Fruit fly (Drosophila melanogaster) whole organism, embryonic: ENCODE results near the gene CG7970.

Experiments used
- Abd-B ChIP-seq: fragments of 200-800 bp; sonication (Bioruptor generic); optimal IDR thresholded peaks from 2 replicates; lab custom pipeline; 2018; ENCODE audit warnings: missing biosample characterization, mild to moderate bottlenecking, missing genetic modification characterization, moderate library complexity
- Atf3 ChIP-seq: fragments of 200-800 bp; sonication (Bioruptor generic); optimal IDR thresholded peaks from 3 replicates; lab custom pipeline; 2016; ENCODE audit warnings: missing biosample characterization, missing genetic modification characterization
- B-H2 ChIP-seq: fragments of 200-800 bp; sonication (Bioruptor generic); optimal IDR thresholded peaks from 2 replicates; lab custom pipeline; 2018; ENCODE audit warnings: missing biosample characterization, mild to moderate bottlenecking, missing genetic modification characterization
- Bgb ChIP-seq: fragments of 200-800 bp; sonication (Bioruptor generic); IDR thresholded peaks from 2 replicates; pipeline ENCODE4 v1.3.6; 2022; ENCODE audit warnings: missing biosample characterization, missing genetic modification characterization; ENCODE audit not compliant: partially characterized antibody
- CG10321 ChIP-seq: fragments of 200-800 bp; sonication (Bioruptor generic); IDR thresholded peaks from 2 replicates; pipeline ENCODE4 v1.3.6; 2022; ENCODE audit warnings: missing biosample characterization, missing genetic modification characterization
- CG10565 ChIP-seq: fragments of 200-800 bp; sonication (Bioruptor generic); optimal IDR thresholded peaks from 3 replicates; lab custom pipeline; 2016; ENCODE audit warnings: missing biosample characterization, mild to moderate bottlenecking, missing genetic modification characterization
- CG11560 ChIP-seq: fragments of 200-800 bp; sonication (Bioruptor generic); IDR thresholded peaks from 3 replicates; pipeline ENCODE4 v1.3.6; 2022; ENCODE audit warnings: missing biosample characterization, missing genetic modification characterization
- CG11695 ChIP-seq: fragments of 200-800 bp; sonication (Bioruptor generic); IDR thresholded peaks from 3 replicates; pipeline ENCODE4 v1.3.6; 2022; ENCODE audit warnings: missing biosample characterization, missing genetic modification characterization
- CG12744 ChIP-seq: fragments of 200-800 bp; sonication (Bioruptor generic); optimal IDR thresholded peaks from 2 replicates; lab custom pipeline; 2016; ENCODE audit warnings: missing biosample characterization, missing genetic modification characterization
- CG13424 ChIP-seq: fragments of 200-800 bp; sonication (Bioruptor generic); optimal IDR thresholded peaks from 2 replicates; lab custom pipeline; 2019; ENCODE audit warnings: missing biosample characterization, mild to moderate bottlenecking, missing genetic modification characterization, moderate library complexity
- CG15011 ChIP-seq: fragments of 200-800 bp; sonication (Bioruptor generic); optimal IDR thresholded peaks from 3 replicates; lab custom pipeline; 2018; ENCODE audit warnings: missing biosample characterization, mild to moderate bottlenecking, missing genetic modification characterization
- CG1647 ChIP-seq: fragments of 200-800 bp; sonication (Bioruptor generic); optimal IDR thresholded peaks from 3 replicates; lab custom pipeline; 2016; ENCODE audit warnings: missing biosample characterization, missing genetic modification characterization
- CG16813 ChIP-seq: fragments of 200-800 bp; sonication (Bioruptor generic); IDR thresholded peaks from 3 replicates; pipeline ENCODE4 v1.3.6; 2022; ENCODE audit warnings: missing biosample characterization, missing genetic modification characterization; ENCODE audit not compliant: partially characterized antibody
- CG2875 ChIP-seq: fragments of 200-800 bp; sonication (Bioruptor generic); optimal IDR thresholded peaks from 2 replicates; lab custom pipeline; 2017; ENCODE audit warnings: missing biosample characterization, mild to moderate bottlenecking, missing genetic modification characterization, missing genetic modification reagents
- CG31388 ChIP-seq: fragments of 200-800 bp; sonication (Bioruptor generic); optimal IDR thresholded peaks from 2 replicates; lab custom pipeline; 2016; ENCODE audit warnings: missing biosample characterization, missing genetic modification characterization
- CG32532 ChIP-seq: fragments of 200-800 bp; sonication (Bioruptor generic); IDR thresholded peaks from 2 replicates; pipeline ENCODE4 v1.3.6; 2022; ENCODE audit warnings: missing biosample characterization, missing genetic modification characterization
- CG3281 ChIP-seq: fragments of 200-800 bp; sonication (Bioruptor generic); optimal IDR thresholded peaks from 3 replicates; lab custom pipeline; 2017; ENCODE audit warnings: missing biosample characterization, mild to moderate bottlenecking, missing genetic modification characterization
- CG5953 ChIP-seq: fragments of 200-800 bp; sonication (Bioruptor generic); IDR thresholded peaks from 2 replicates; pipeline ENCODE4 v1.3.6; 2022; ENCODE audit warnings: missing biosample characterization, missing genetic modification characterization
- CG6791 ChIP-seq: fragments of 200-800 bp; sonication (Bioruptor generic); IDR thresholded peaks from 3 replicates; pipeline ENCODE4 v1.3.6; 2022; ENCODE audit warnings: missing biosample characterization, missing genetic modification characterization; ENCODE audit not compliant: partially characterized antibody
- CG8281 ChIP-seq: fragments of 200-800 bp; sonication (Bioruptor generic); optimal IDR thresholded peaks from 2 replicates; lab custom pipeline; 2018; ENCODE audit warnings: missing biosample characterization, mild to moderate bottlenecking, missing genetic modification characterization, moderate library complexity
- CG9876 ChIP-seq: fragments of 200-800 bp; sonication (Bioruptor generic); optimal IDR thresholded peaks from 2 replicates; lab custom pipeline; 2016; ENCODE audit warnings: missing biosample characterization, missing genetic modification characterization
- Dfd ChIP-seq, 2 experiments: fragments of >200 bp; optimal IDR thresholded peaks; 2 replicates each; lab custom pipeline; 2017; ENCODE audit warnings: missing biosample characterization in 2 of 2, missing genetic modification characterization in 2 of 2
- Fer2 ChIP-seq: fragments of 200-800 bp; sonication (Bioruptor generic); optimal IDR thresholded peaks from 2 replicates; lab custom pipeline; 2018; ENCODE audit warnings: missing biosample characterization, mild to moderate bottlenecking, missing genetic modification characterization, moderate library complexity
- HmgZ ChIP-seq: fragments of 200-800 bp; sonication (Bioruptor generic); optimal IDR thresholded peaks from 2 replicates; lab custom pipeline; 2018; ENCODE audit warnings: missing biosample characterization, mild to moderate bottlenecking, missing genetic modification characterization
- Hr51 ChIP-seq, 2 experiments: fragments of 200-800 bp; sonication (Bioruptor generic); optimal IDR thresholded peaks; 2 replicates in 1 of 2; 3 replicates in 1 of 2; lab custom pipeline; 2016 to 2018; ENCODE audit warnings: missing biosample characterization in 2 of 2, missing genetic modification characterization in 2 of 2, mild to moderate bottlenecking in 1 of 2, moderate library complexity in 1 of 2
- Lhr ChIP-seq: fragments of 200-800 bp; sonication (Bioruptor generic); optimal IDR thresholded peaks from 3 replicates; lab custom pipeline; 2017; ENCODE audit warnings: mild to moderate bottlenecking, missing biosample characterization, missing genetic modification reagents, missing genetic modification characterization
- Lpt ChIP-seq: fragments of >200 bp; optimal IDR thresholded peaks from 2 replicates; lab custom pipeline; 2018; ENCODE audit warnings: missing biosample characterization, missing genetic modification characterization
- MTF-1 ChIP-seq: fragments of 200-800 bp; sonication (Bioruptor generic); optimal IDR thresholded peaks from 2 replicates; lab custom pipeline; 2018; ENCODE audit warnings: missing biosample characterization, mild to moderate bottlenecking, missing genetic modification characterization, borderline replicate concordance
- Pdp1 ChIP-seq, 2 experiments: fragments of 200-800 bp; sonication (Bioruptor generic); optimal IDR thresholded peaks; 3 replicates each; lab custom pipeline; 2016; ENCODE audit warnings: missing biosample characterization in 2 of 2, missing genetic modification characterization in 2 of 2, mild to moderate bottlenecking in 1 of 2, moderate library complexity in 1 of 2
- Scr ChIP-seq: fragments of 200-800 bp; sonication (Bioruptor generic); IDR thresholded peaks from 2 replicates; pipeline ENCODE4 v1.3.6; 2022; ENCODE audit warnings: missing biosample characterization, missing genetic modification characterization; ENCODE audit not compliant: partially characterized antibody
- TFAM ChIP-seq: fragments of 200-800 bp; sonication (Bioruptor generic); optimal IDR thresholded peaks from 2 replicates; lab custom pipeline; 2017; ENCODE audit warnings: missing biosample characterization, missing genetic modification characterization, inconsistent platforms
- Usf ChIP-seq: fragments of 200-800 bp; sonication (Bioruptor generic); optimal IDR thresholded peaks from 2 replicates; lab custom pipeline; 2017; ENCODE audit warnings: missing genotype, missing biosample characterization, missing genetic modification characterization
- ara ChIP-seq: fragments of 200-800 bp; sonication (Bioruptor generic); IDR thresholded peaks from 2 replicates; pipeline ENCODE4 v1.3.6; 2022; ENCODE audit warnings: missing biosample characterization, missing genetic modification characterization
- ato ChIP-seq: fragments of 200-800 bp; sonication (Bioruptor generic); IDR thresholded peaks from 2 replicates; pipeline ENCODE4 v1.3.6; 2022; ENCODE audit warnings: missing biosample characterization, missing genetic modification characterization; ENCODE audit not compliant: partially characterized antibody
- bowl ChIP-seq: fragments of 200-800 bp; sonication (Bioruptor generic); IDR thresholded peaks from 2 replicates; pipeline ENCODE4 v1.3.6; 2022; ENCODE audit warnings: missing biosample characterization, missing genetic modification characterization
- danr ChIP-seq: fragments of 200-800 bp; sonication (Bioruptor generic); IDR thresholded peaks from 2 replicates; pipeline ENCODE4 v1.3.6; 2022; ENCODE audit warnings: missing biosample characterization, missing genetic modification characterization
- dimm ChIP-seq: fragments of 200-800 bp; sonication (Bioruptor generic); IDR thresholded peaks from 2 replicates; pipeline ENCODE4 v1.3.6; 2022; ENCODE audit warnings: missing biosample characterization, missing genetic modification characterization
- her ChIP-seq: fragments of 200-800 bp; sonication (Bioruptor generic); optimal IDR thresholded peaks from 2 replicates; lab custom pipeline; 2016; ENCODE audit warnings: missing biosample characterization, missing genetic modification characterization
- hth ChIP-seq: fragments of >200 bp; optimal IDR thresholded peaks from 2 replicates; lab custom pipeline; 2017; ENCODE audit warnings: inconsistent platforms
- kay ChIP-seq: fragments of 200-800 bp; sonication (Bioruptor generic); optimal IDR thresholded peaks from 2 replicates; lab custom pipeline; 2016; ENCODE audit warnings: missing biosample characterization, missing genetic modification characterization
- luna ChIP-seq: fragments of 200-800 bp; sonication (Bioruptor generic); optimal IDR thresholded peaks from 2 replicates; lab custom pipeline; 2016; ENCODE audit warnings: missing biosample characterization, missing genetic modification characterization
- mam ChIP-seq: fragments of 200-800 bp; sonication (Bioruptor generic); optimal IDR thresholded peaks from 3 replicates; lab custom pipeline; 2016; ENCODE audit warnings: missing biosample characterization, missing genetic modification characterization
- oc ChIP-seq: fragments of 200-800 bp; sonication (Bioruptor generic); optimal IDR thresholded peaks from 2 replicates; lab custom pipeline; 2018; ENCODE audit warnings: missing biosample characterization, mild to moderate bottlenecking, missing genetic modification characterization, moderate library complexity
- pb ChIP-seq: fragments of 200-800 bp; sonication (Bioruptor generic); optimal IDR thresholded peaks from 3 replicates; lab custom pipeline; 2016; ENCODE audit warnings: missing biosample characterization, missing genetic modification characterization
- pum ChIP-seq: fragments of 200-800 bp; sonication (Bioruptor generic); optimal IDR thresholded peaks from 2 replicates; lab custom pipeline; 2016; ENCODE audit warnings: missing biosample characterization, missing genetic modification characterization
- pzg ChIP-seq: fragments of 200-800 bp; sonication (Bioruptor generic); optimal IDR thresholded peaks from 3 replicates; lab custom pipeline; 2018; ENCODE audit warnings: missing biosample characterization, mild to moderate bottlenecking, missing genetic modification characterization, moderate library complexity
- ro ChIP-seq: fragments of 200-800 bp; sonication (Bioruptor generic); IDR thresholded peaks from 2 replicates; pipeline ENCODE4 v1.3.6; 2022; ENCODE audit warnings: missing biosample characterization, missing genetic modification characterization
- toy ChIP-seq: fragments of 200-800 bp; sonication (Bioruptor generic); IDR thresholded peaks from 2 replicates; pipeline ENCODE4 v1.3.6; 2022; ENCODE audit warnings: missing biosample characterization, missing genetic modification characterization
- ttk ChIP-seq: fragments of 200-800 bp; sonication (Bioruptor generic); IDR thresholded peaks from 2 replicates; pipeline ENCODE4 v2.1.2; 2022; ENCODE audit warnings: missing biosample characterization, missing genetic modification characterization
- unpg ChIP-seq: fragments of 200-800 bp; sonication (Bioruptor generic); optimal IDR thresholded peaks from 3 replicates; lab custom pipeline; 2018; ENCODE audit warnings: missing biosample characterization, mild to moderate bottlenecking, missing genetic modification characterization, moderate library complexity

Gene CG7970

dm6 chr3L:1647276-1647919 is 5.2 kb upstream of the CG7970 start, which contains the start of the genes CG17249 and Bro (continued):
- TF ChIP-seq Scr (GFP tag; lab: Robert Waterston, UW) (peak; percentile 25; the same call in 1 of the 2 replicates), ara (GFP tag; lab: Robert Waterston, UW) (no peak), toy (no peak), CG12744 (GFP tag; lab: Kevin White, UChicago) (no peak), ato (GFP tag; lab: Robert Waterston, UW) (no peak), Pdp1 (GFP tag; optimal IDR thresholded peaks at IDR 0.05; lab: Kevin White, UChicago) (peak in 1 of 2 experiments; percentile 62), kay (GFP tag; lab: Kevin White, UChicago) (no peak), unpg (GFP tag; lab: Kevin White, UChicago) (no peak), CG2875 (no peak), CG32532 (GFP tag; lab: Robert Waterston, UW) (no peak), Lpt (GFP tag; lab: Kevin White, UChicago) (no peak), CG11560 (no peak), CG11695 (GFP tag; lab: Robert Waterston, UW) (no peak), Abd-B (GFP tag; lab: Kevin White, UChicago) (no peak), MTF-1 (no peak), HmgZ (tag; lab: Kevin White, UChicago) (peak; percentile 80), Dfd (GFP tag; optimal IDR thresholded peaks at IDR 0.05; lab: Kevin White, UChicago) (no peak), CG10565 (GFP tag; lab: Kevin White, UChicago) (no peak), CG16813 (GFP tag; lab: Robert Waterston, UW) (no peak), TFAM (GFP tag; lab: Kevin White, UChicago) (no peak), CG13424 (tag; lab: Kevin White, UChicago) (no peak), dimm (GFP tag; lab: Robert Waterston, UW) (no peak), danr (no peak), Atf3 (GFP tag; lab: Kevin White, UChicago) (no peak), CG3281 (no peak), bowl (GFP tag; lab: Robert Waterston, UW) (no peak), CG6791 (no peak), CG8281 (tag; lab: Kevin White, UChicago) (no peak), Fer2 (no peak), mam (GFP tag; lab: Kevin White, UChicago) (peak; percentile 21), ro (no peak), Usf (GFP tag; lab: Kevin White, UChicago) (no peak), luna (no peak), Lhr (GFP tag; lab: Kevin White, UChicago) (no peak), CG9876 (GFP tag; lab: Kevin White, UChicago) (no peak), Hr51 (GFP tag; optimal IDR thresholded peaks at IDR 0.05; lab: Kevin White, UChicago) (peak in 1 of 2 experiments; percentile 57), CG15011 (no peak), B-H2 (GFP tag; lab: Kevin White, UChicago) (peak; percentile 80), oc (tag; lab: Kevin White, UChicago) (no peak), pzg (peak; percentile 93), CG10321 (GFP tag; lab: Robert Waterston, UW) (peak; percentile 28; the same call in 1 of the 2 replicates), her (GFP tag; lab: Kevin White, UChicago) (peak; percentile 50), CG1647 (GFP tag; lab: Kevin White, UChicago) (peak; percentile 15), CG31388 (GFP tag; lab: Kevin White, UChicago) (no peak), ttk (GFP tag; lab: Robert Waterston, UW) (no peak), hth (lab: Kevin White, UChicago) (no peak), pb (GFP tag; lab: Kevin White, UChicago) (no peak), Bgb (peak; percentile 61), CG5953 (GFP tag; lab: Robert Waterston, UW) (no peak), pum (GFP tag; lab: Kevin White, UChicago) (no peak)
